Worm (Caenorhabditis elegans) whole organism, L4 larva: Measurements from ENCODE around the gene pro-3.

Experiments
- Y75B8A.6 ChIP-seq: fragments of 200-800 bp; sonication (Bioruptor generic); IDR thresholded peaks from 2 replicates; pipeline ENCODE4 v1.3.6; 2022; ENCODE audit warnings: missing genetic modification reagents, missing genetic modification characterization, missing compliant biosample characterization
- aha-1 ChIP-seq: fragments of 150-350 bp; peaks from one replicate; lab custom pipeline; 2014; ENCODE audit warnings: missing biosample characterization, missing genetic modification characterization
- attf-4 ChIP-seq: sonication (generic microtip); optimal IDR thresholded peaks from 3 replicates; lab custom pipeline; 2017; ENCODE audit warnings: missing biosample characterization, missing genetic modification characterization
- ceh-20 ChIP-seq: fragments of 200-800 bp; sonication (Bioruptor generic); IDR thresholded peaks from 2 replicates; pipeline ENCODE4 v1.3.6; 2022; ENCODE audit warnings: missing genetic modification reagents, missing genetic modification characterization, missing compliant biosample characterization
- ceh-28 ChIP-seq: fragments of 150-350 bp; optimal IDR thresholded peaks from 2 replicates; lab custom pipeline; 2014; ENCODE audit warnings: missing biosample characterization, missing genetic modification reagents, missing genetic modification characterization
- ceh-62 ChIP-seq: sonication (generic microtip); optimal IDR thresholded peaks from 2 replicates; lab custom pipeline; 2017; ENCODE audit warnings: missing biosample characterization, missing genetic modification characterization
- ceh-82 ChIP-seq: sonication (generic microtip); optimal IDR thresholded peaks from 2 replicates; lab custom pipeline; 2017; ENCODE audit warnings: missing biosample characterization, missing genetic modification characterization
- cey-2 ChIP-seq: sonication (generic microtip); optimal IDR thresholded peaks from 3 replicates; lab custom pipeline; 2017; ENCODE audit warnings: missing genetic modification characterization, mild to moderate bottlenecking, missing compliant biosample characterization, antibody characterized with exemption, borderline replicate concordance; ENCODE audit not compliant: insufficient read depth
- daf-12 ChIP-seq: fragments of 150-350 bp; optimal IDR thresholded peaks from 2 replicates; lab custom pipeline; 2014; ENCODE audit warnings: missing biosample characterization, missing genetic modification reagents, missing genetic modification characterization
- daf-19 ChIP-seq: fragments of 200-800 bp; sonication (Bioruptor generic); conservative IDR thresholded peaks from 2 replicates; pipeline ENCODE4 v1.3.6; 2022; ENCODE audit warnings: missing genetic modification characterization, missing compliant biosample characterization
- daf-8 ChIP-seq: fragments of 200-800 bp; sonication (Bioruptor generic); IDR thresholded peaks from 2 replicates; pipeline ENCODE4 v1.3.6; 2022; ENCODE audit warnings: missing genetic modification characterization, missing compliant biosample characterization
- dpl-1 ChIP-seq: fragments of 150-350 bp; optimal IDR thresholded peaks from 2 replicates; lab custom pipeline; 2014; ENCODE audit warnings: missing biosample characterization, missing genetic modification reagents, missing genetic modification characterization
- duxl-1 ChIP-seq: sonication (generic microtip); optimal IDR thresholded peaks from 2 replicates; lab custom pipeline; 2016; ENCODE audit warnings: mild to moderate bottlenecking, missing genetic modification characterization, moderate library complexity, missing compliant biosample characterization; ENCODE audit not compliant: poor library complexity
- egl-43 ChIP-seq: fragments of 200-800 bp; sonication (Bioruptor generic); IDR thresholded peaks from 2 replicates; pipeline ENCODE4 v1.3.6; 2022; ENCODE audit warnings: missing genetic modification reagents, missing genetic modification characterization, missing compliant biosample characterization
- gei-8 ChIP-seq: fragments of 200-800 bp; sonication (Bioruptor generic); optimal IDR thresholded peaks from 2 replicates; lab custom pipeline; 2018; ENCODE audit warnings: mild to moderate bottlenecking, missing genetic modification characterization, missing compliant biosample characterization
- hlh-11 ChIP-seq: fragments of 200-800 bp; sonication (Bioruptor generic); optimal IDR thresholded peaks from 2 replicates; lab custom pipeline; 2018; ENCODE audit warnings: mild to moderate bottlenecking, missing genetic modification characterization, missing compliant biosample characterization
- mdt-29 ChIP-seq: fragments of 200-800 bp; sonication (Bioruptor generic); IDR thresholded peaks from 2 replicates; pipeline ENCODE4 v1.3.6; 2022; ENCODE audit warnings: missing genetic modification reagents, missing genetic modification characterization, missing compliant biosample characterization
- mxl-2 ChIP-seq: fragments of 200-800 bp; sonication (Bioruptor generic); conservative IDR thresholded peaks from 2 replicates; pipeline ENCODE4 v1.3.6; 2022; ENCODE audit warnings: missing genetic modification reagents, missing genetic modification characterization, missing compliant biosample characterization
- nhr-25 ChIP-seq: sonication (generic microtip); optimal IDR thresholded peaks from 2 replicates; lab custom pipeline; 2017; ENCODE audit warnings: missing genetic modification characterization, mild to moderate bottlenecking, missing compliant biosample characterization, antibody characterized with exemption, moderate library complexity, borderline replicate concordance; ENCODE audit not compliant: insufficient read depth
- nhr-48 ChIP-seq: sonication (generic microtip); optimal IDR thresholded peaks from 2 replicates; lab custom pipeline; 2016; ENCODE audit warnings: mild to moderate bottlenecking, missing genetic modification characterization, missing compliant biosample characterization
- nhr-77 ChIP-seq: fragments of 150-350 bp; optimal IDR thresholded peaks from 2 replicates; lab custom pipeline; 2014; ENCODE audit warnings: missing biosample characterization, missing genetic modification characterization
- pha-4 ChIP-seq, 2 experiments: fragments of 150-350 bp in 1 of 2; fragments of 200-800 bp in 1 of 2; sonication (Bioruptor generic) in 1 of 2; IDR thresholded peaks in 1 of 2; optimal IDR thresholded peaks in 1 of 2; 2 replicates each; pipeline versions ENCODE4 v1.3.6 to Lab custom; 2014 to 2022; ENCODE audit warnings: missing genetic modification characterization in 2 of 2, missing genetic modification reagents in 2 of 2, missing biosample characterization in 1 of 2, missing compliant biosample characterization in 1 of 2
- sdz-12 ChIP-seq: fragments of 200-800 bp; sonication (Bioruptor generic); optimal IDR thresholded peaks from 2 replicates; lab custom pipeline; 2018; ENCODE audit warnings: mild to moderate bottlenecking, missing genetic modification characterization, missing compliant biosample characterization
- tag-97 ChIP-seq: fragments of 200-800 bp; sonication (Bioruptor generic); IDR thresholded peaks from 2 replicates; pipeline ENCODE4 v1.3.6; 2022; ENCODE audit warnings: missing genetic modification characterization, missing compliant biosample characterization
- unc-130 ChIP-seq: sonication (generic microtip); optimal IDR thresholded peaks from 2 replicates; lab custom pipeline; 2016; ENCODE audit warnings: missing genetic modification reagents, missing genetic modification characterization, missing compliant biosample characterization

Gene pro-3

ce11 chrV:19076835-19077234 is 41.4 kb downstream of the pro-3 start:
- TF ChIP-seq Y75B8A.6 (no peak), ceh-28 (tag; lab: Kevin White, UChicago) (peak; percentile 68)

DNA sequence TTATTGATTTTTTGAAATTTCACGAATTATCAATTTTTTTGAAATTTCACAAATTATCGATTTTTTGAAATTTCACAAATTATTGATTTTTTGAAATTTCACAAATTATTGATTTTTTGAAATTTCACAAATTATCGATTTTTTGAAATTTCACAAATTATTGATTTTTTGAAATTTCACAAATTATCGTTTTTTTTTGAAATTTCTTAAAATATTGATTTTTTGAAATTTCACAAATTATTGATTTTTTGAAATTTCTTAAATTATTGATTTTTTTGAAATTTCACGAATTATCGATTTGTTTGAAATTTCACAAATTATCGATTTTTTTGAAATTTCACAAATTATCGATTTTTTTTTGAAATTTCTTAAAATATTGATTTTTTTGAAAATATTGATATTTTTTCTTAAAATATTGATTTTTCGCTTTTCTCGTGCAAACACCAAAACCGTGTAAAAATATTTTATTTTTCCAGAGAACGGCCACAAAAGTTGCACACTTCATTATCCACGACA is 42.0 kb downstream of the pro-3 start:
- TF ChIP-seq ceh-28 (tag; lab: Kevin White, UChicago): peak; percentile 55

ce11 chrV:19073169-19073568 is 45.0 kb downstream of the pro-3 start:
- TF ChIP-seq gei-8 (GFP tag; lab: Kevin White, UChicago) (no peak), ceh-28 (tag; lab: Kevin White, UChicago) (peak; percentile 66)

DNA sequence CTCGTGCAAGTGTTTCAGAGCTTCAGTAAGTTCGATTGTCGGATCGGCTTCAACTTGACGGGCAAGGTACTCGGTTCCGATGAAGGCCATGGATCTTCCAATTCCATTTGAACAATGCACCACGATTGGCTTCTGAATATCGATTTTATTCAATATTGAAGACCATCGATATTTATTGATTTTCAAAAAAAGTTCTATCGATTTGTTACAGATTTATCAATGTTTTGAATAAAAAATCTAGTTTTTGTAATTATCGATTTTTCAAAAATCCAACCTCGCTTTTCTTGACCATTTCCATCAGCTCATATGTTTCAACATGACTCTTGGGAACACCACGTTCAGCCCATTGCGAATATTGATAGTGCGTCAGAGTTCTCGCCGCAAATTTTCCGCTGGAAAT is 49.3 kb downstream of the pro-3 start:
- TF ChIP-seq ceh-62 (no peak), ceh-28 (tag; lab: Kevin White, UChicago) (peak; percentile 59)

ce11 chrV:19065945-19066344 is 52.3 kb downstream of the pro-3 start:
- TF ChIP-seq ceh-28 (tag; lab: Kevin White, UChicago): peak; percentile 21

DNA sequence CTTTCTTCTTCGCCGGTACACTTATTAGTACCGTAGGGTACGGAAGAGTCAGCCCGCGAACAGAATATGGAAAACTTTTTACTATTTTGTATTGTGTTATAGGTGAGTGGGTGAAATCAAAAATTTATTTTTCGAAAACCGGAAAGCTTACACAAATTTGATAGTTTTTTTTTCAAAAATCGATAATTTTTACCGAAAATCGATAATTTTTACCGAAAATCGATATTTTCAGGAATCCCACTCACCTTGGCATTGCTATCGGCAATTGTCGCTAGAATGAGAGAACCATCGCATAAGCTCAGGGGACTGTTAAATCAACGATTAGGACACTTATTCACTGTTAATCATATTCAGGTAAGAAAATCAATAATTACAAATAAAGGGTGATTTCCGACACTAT is 54.9 kb downstream of the pro-3 start:
- TF ChIP-seq ceh-28 (tag; lab: Kevin White, UChicago) (peak; percentile 77), hlh-11 (tag; lab: Kevin White, UChicago) (no peak), mdt-29 (GFP tag; lab: Robert Waterston, UW) (no peak), tag-97 (GFP tag; lab: Robert Waterston, UW) (no peak)

DNA sequence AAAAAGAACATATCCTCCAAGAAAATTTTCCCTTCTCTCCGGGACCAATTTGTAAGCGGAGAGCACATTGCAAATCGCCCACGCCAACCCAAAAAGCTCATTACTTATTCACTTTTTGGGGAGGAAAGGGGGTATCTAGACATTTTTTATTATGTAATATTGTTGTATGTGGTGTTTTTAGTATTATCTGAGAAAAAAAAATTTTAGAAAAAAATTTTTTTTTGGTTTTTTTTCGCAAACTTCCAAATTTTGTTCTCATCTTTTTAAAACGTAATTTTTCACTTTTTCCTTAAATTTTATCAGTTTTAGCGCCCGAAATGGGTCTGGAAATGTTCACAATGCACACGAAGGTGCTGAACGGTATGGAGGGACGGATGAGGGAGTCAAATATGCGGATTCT is 58.3 kb downstream of the pro-3 start, which contains the start of gene twk-46:
twk-46 (plus strand) TSS at position 301 of the 400 bp plus-strand sequence.
- TF ChIP-seq nhr-77 (tag; lab: Kevin White, UChicago) (no peak), duxl-1 (tag; lab: Kevin White, UChicago) (no peak), gei-8 (GFP tag; lab: Kevin White, UChicago) (no peak), mxl-2 (GFP tag; lab: Robert Waterston, UW) (no peak), ceh-82 (no peak), daf-12 (tag; lab: Kevin White, UChicago) (no peak), dpl-1 (GFP tag; lab: Kevin White, UChicago) (no peak), daf-19 (GFP tag; lab: Robert Waterston, UW) (no peak), egl-43 (GFP tag; lab: Robert Waterston, UW) (no peak), unc-130 (GFP tag; lab: Kevin White, UChicago) (no peak), attf-4 (no peak), nhr-25 (tag; lab: Kevin White, UChicago) (no peak), sdz-12 (no peak)

- TF ChIP-seq aha-1 (tag; lab: Kevin White, UChicago): peak; percentile 14
- TF ChIP-seq duxl-1 (tag; lab: Kevin White, UChicago): no peak
- no peak for TF ChIP-seq cey-2
- no peak for TF ChIP-seq unc-130 (GFP tag; lab: Kevin White, UChicago)
- TF ChIP-seq, all 104 proteins: peak for 1
Measured at ce11 chrV:19058086-19058485, 60.1 kb downstream of the pro-3 start.

DNA sequence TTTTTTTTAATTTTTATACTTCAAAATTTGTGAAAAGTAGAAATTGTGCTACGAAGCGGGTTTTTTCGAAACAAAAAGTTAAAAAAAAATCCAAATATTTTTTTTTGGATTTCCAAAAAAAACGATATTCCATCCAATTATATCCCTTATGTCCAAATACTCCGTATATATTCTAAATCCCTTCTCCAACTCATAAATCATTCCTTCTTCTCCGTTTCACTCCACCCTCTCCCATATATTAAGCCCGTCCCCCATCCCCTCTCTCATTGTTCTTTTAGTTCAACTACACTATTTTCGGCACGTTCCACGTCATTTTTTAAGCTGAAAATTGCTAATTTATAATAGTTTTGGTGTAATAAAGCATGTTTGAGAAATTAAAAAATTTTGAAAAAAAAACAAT is 60.6 kb downstream of the pro-3 start:
- TF ChIP-seq ceh-20 (GFP tag; lab: Robert Waterston, UW) (0 out of 2 replicates have a peak, but pooled peaks have one; percentile 31), nhr-48 (tag; lab: Kevin White, UChicago) (no peak), ceh-28 (tag; lab: Kevin White, UChicago) (no peak), pha-4 (GFP tag; IDR thresholded peaks at IDR 0.05; lab: Robert Waterston, UW) (no peak), pha-4 (tag; optimal IDR thresholded peaks at IDR 0.05; lab: Kevin White, UChicago) (no peak), daf-8 (GFP tag; lab: Robert Waterston, UW) (no peak), egl-43 (GFP tag; lab: Robert Waterston, UW) (no peak)
